Fruit fly (Drosophila melanogaster): ENCODE results near the gene CG46465.

DNA sequence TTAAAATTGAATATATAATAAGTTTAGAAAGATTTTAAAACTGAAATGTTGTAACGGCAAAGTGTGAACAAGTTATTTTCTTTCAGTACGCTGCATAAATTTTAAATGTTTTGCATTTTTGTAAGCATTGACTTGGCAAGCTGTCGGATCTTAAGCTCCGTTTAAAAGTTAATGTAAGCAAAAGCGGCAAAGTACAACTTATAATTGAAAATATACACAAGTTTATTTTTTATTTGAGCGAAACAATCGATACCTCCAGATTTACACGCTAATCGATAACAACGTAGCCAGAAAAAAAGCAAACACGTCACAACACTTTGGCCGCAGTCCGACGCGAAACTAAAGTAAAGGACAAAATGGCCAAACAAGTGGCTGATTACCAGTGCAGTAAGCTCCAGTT lies 49.3 kb downstream of the CG46465 start, which contains the start of gene Catsup:
- TF ChIP-seq eg (GFP tag; IDR thresholded peaks at IDR 0.05), result no peak
- TF ChIP-seq spab (GFP tag; optimal IDR thresholded peaks at IDR 0.05), result no peak
- no peak for TF ChIP-seq ss (GFP tag; optimal IDR thresholded peaks at IDR 0.05)
- no peak for TF ChIP-seq cyc (GFP tag; optimal IDR thresholded peaks at IDR 0.05)
- TF ChIP-seq Eip93F (GFP tag; optimal IDR thresholded peaks at IDR 0.05), result no peak
- TF ChIP-seq Lpt (GFP tag; optimal IDR thresholded peaks at IDR 0.05), result no peak
- TF ChIP-seq acj6 (GFP tag; optimal IDR thresholded peaks at IDR 0.05), result no peak
- no peak for TF ChIP-seq CG10631 (GFP tag; optimal IDR thresholded peaks at IDR 0.05)
- no peak for TF ChIP-seq Gug (GFP tag; IDR thresholded peaks at IDR 0.05)
- no peak for TF ChIP-seq Blimp-1 (GFP tag; optimal IDR thresholded peaks at IDR 0.05)
- TF ChIP-seq CG8119 (GFP tag; IDR thresholded peaks at IDR 0.05), result no peak
